Worm (Caenorhabditis elegans) whole organism, L4 larva: Measurements from ENCODE around the gene ZK180.6.

ENCODE experiments used
- ama-1 ChIP-seq: fragments of 150-350 bp; optimal IDR thresholded peaks from 2 replicates; lab custom pipeline; 2014; ENCODE audit warnings: inconsistent platforms, mixed read lengths
- ctbp-1 ChIP-seq: fragments of 200-800 bp; sonication (Bioruptor generic); IDR thresholded peaks from 2 replicates; pipeline ENCODE4 v1.3.6; 2022; ENCODE audit warnings: missing genetic modification reagents, missing genetic modification characterization, missing compliant biosample characterization
- madf-5 ChIP-seq, 2 experiments: fragments of 200-800 bp; sonication (Bioruptor generic); IDR thresholded peaks; 2 replicates each; pipeline ENCODE4 v1.3.6; 2022; ENCODE audit warnings: missing compliant biosample characterization in 2 of 2, missing genetic modification characterization in 2 of 2
- sdz-12 ChIP-seq: fragments of 200-800 bp; sonication (Bioruptor generic); optimal IDR thresholded peaks from 2 replicates; lab custom pipeline; 2018; ENCODE audit warnings: mild to moderate bottlenecking, missing genetic modification characterization, missing compliant biosample characterization
- skn-1 ChIP-seq: fragments of 150-350 bp; optimal IDR thresholded peaks from 2 replicates; lab custom pipeline; 2014; ENCODE audit warnings: missing biosample characterization, missing genetic modification characterization
- unc-62 ChIP-seq, 3 experiments: fragments of 150-350 bp in 1 of 3; sonication (generic microtip); optimal IDR thresholded peaks in 2 of 3; peaks in 1 of 3; 1 replicate in 1 of 3; 2 replicates in 2 of 3; lab custom pipeline; 2014 to 2017; ENCODE audit warnings: missing biosample characterization in 3 of 3, missing genetic modification characterization in 3 of 3, missing genetic modification reagents in 3 of 3, missing genotype in 1 of 3

- TF ChIP-seq ama-1 (no peak), unc-62 (GFP tag; optimal IDR thresholded peaks at IDR 0.05 in 1 of 2; lab: Kevin White, UChicago) (no peak), unc-62 (tag; optimal IDR thresholded peaks at IDR 0.05; lab: Kevin White, UChicago) (no peak), skn-1 (tag; lab: Kevin White, UChicago) (no peak), sdz-12 (GFP tag; lab: Kevin White, UChicago) (no peak), madf-5 (GFP tag; IDR thresholded peaks at IDR 0.05; lab: Robert Waterston, UW) (no peak), ctbp-1 (no peak)
Measured at ce11 chrIV:4526028-4526427, 1.2 kb upstream of the ZK180.6 start.
